Worm (Caenorhabditis elegans) whole organism, L4 larva: ENCODE measurements around the gene T06E6.15.
"Not testable (repeated sequence)": the region's sequence is repeated elsewhere in the genome, so short reads cannot be mapped to it uniquely, and the experiment has no call there.

ENCODE experiments used
- ceh-28 ChIP-seq: fragments of 150-350 bp; optimal IDR thresholded peaks from 2 replicates; lab custom pipeline; 2014; ENCODE audit warnings: missing biosample characterization, missing genetic modification reagents, missing genetic modification characterization
- cey-2 ChIP-seq: sonication (generic microtip); optimal IDR thresholded peaks from 3 replicates; lab custom pipeline; 2017; ENCODE audit warnings: missing genetic modification characterization, mild to moderate bottlenecking, missing compliant biosample characterization, antibody characterized with exemption, borderline replicate concordance; ENCODE audit not compliant: insufficient read depth
- fkh-10 ChIP-seq: fragments of 150-350 bp; optimal IDR thresholded peaks from 2 replicates; lab custom pipeline; 2014; ENCODE audit warnings: missing biosample characterization, missing genetic modification reagents, missing genetic modification characterization
- nhr-76 ChIP-seq: fragments of 150-350 bp; optimal IDR thresholded peaks from 2 replicates; lab custom pipeline; 2014; ENCODE audit warnings: missing biosample characterization, missing genetic modification characterization
- nhr-77 ChIP-seq: fragments of 150-350 bp; optimal IDR thresholded peaks from 2 replicates; lab custom pipeline; 2014; ENCODE audit warnings: missing biosample characterization, missing genetic modification characterization
- rbr-2 ChIP-seq: sonication (generic microtip); optimal IDR thresholded peaks from 2 replicates; lab custom pipeline; 2016; ENCODE audit warnings: missing genotype, missing genetic modification characterization, missing compliant biosample characterization
- unc-39 ChIP-seq: sonication (generic microtip); optimal IDR thresholded peaks from 2 replicates; lab custom pipeline; 2017; ENCODE audit warnings: missing biosample characterization, missing genetic modification characterization
- zfp-3 ChIP-seq: fragments of 200-800 bp; sonication (Bioruptor generic); conservative IDR thresholded peaks from 2 replicates; pipeline ENCODE4 v1.3.6; 2022; ENCODE audit warnings: missing genetic modification reagents, missing genetic modification characterization, missing compliant biosample characterization
- zip-11 ChIP-seq: fragments of 200-800 bp; sonication (Bioruptor generic); IDR thresholded peaks from 2 replicates; pipeline ENCODE4 v1.3.6; 2022; ENCODE audit warnings: missing genetic modification characterization, missing compliant biosample characterization

DNA sequence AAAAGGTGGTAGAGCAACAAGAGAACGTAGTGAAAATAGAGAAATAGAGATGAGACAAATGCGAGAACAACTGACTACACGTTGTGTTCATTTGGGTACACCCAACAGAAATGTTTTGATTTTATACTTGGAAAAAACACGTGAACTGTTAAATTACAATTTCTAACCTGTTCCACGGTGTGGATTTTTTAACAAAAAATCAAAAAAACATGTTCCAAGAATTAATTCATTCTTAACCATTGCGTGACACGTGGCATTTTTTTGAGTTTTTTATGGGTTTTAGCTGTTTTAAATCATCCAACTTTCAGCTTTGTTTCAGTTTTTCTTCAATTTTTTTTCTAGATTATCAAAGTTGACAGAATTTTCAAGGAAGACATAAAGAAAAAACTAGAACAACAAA is 38.2 kb downstream of the T06E6.15 start, which contains the start of gene ech-1.1:
- TF ChIP-seq zip-11; zfp-3 (GFP tag; lab: Robert Waterston, UW); cey-2 (tag; lab: Kevin White, UChicago); unc-39 (tag; lab: Kevin White, UChicago); ceh-28 (tag; lab: Kevin White, UChicago); nhr-77; nhr-76 (tag; lab: Kevin White, UChicago); fkh-10 (GFP tag; lab: Kevin White, UChicago); rbr-2 (tag; lab: Kevin White, UChicago): not testable (repeated sequence)
